Worm (Caenorhabditis elegans) whole organism, L4 larva: ENCODE measurements around the gene T19B10.5.

ENCODE experiments used
- D1046.2 ChIP-seq: fragments of 200-800 bp; sonication (Bioruptor generic); IDR thresholded peaks from 2 replicates; pipeline ENCODE4 v1.3.6; 2022; ENCODE audit warnings: missing genetic modification characterization, missing compliant biosample characterization
- F10B5.3 ChIP-seq: sonication (generic microtip); optimal IDR thresholded peaks from 2 replicates; lab custom pipeline; 2016; ENCODE audit warnings: mild to moderate bottlenecking, missing genetic modification characterization, missing compliant biosample characterization
- F26F4.8 ChIP-seq: fragments of 200-800 bp; sonication (Bioruptor generic); conservative IDR thresholded peaks from 2 replicates; pipeline ENCODE4 v1.3.6; 2022; ENCODE audit warnings: missing genetic modification characterization, missing compliant biosample characterization
- R02D3.7 ChIP-seq: fragments of 150-350 bp; sonication (generic microtip); optimal IDR thresholded peaks from 3 replicates; lab custom pipeline; 2014; ENCODE audit warnings: missing biosample characterization, missing genetic modification characterization
- T26A8.4 ChIP-seq: fragments of 200-800 bp; sonication (Bioruptor generic); IDR thresholded peaks from 2 replicates; pipeline ENCODE4 v1.3.6; 2022; ENCODE audit warnings: missing genetic modification characterization, missing compliant biosample characterization
- Y48G9A.11 ChIP-seq: fragments of 200-800 bp; sonication (Bioruptor generic); IDR thresholded peaks from 2 replicates; pipeline ENCODE4 v1.3.6; 2022; ENCODE audit warnings: missing genetic modification reagents, missing genetic modification characterization, missing compliant biosample characterization
- ZK546.5 ChIP-seq, 2 experiments: sonication (generic microtip); optimal IDR thresholded peaks; 2 replicates each; lab custom pipeline; 2017; ENCODE audit warnings: missing biosample characterization in 2 of 2, missing genetic modification characterization in 2 of 2
- aha-1 ChIP-seq: fragments of 150-350 bp; peaks from one replicate; lab custom pipeline; 2014; ENCODE audit warnings: missing biosample characterization, missing genetic modification characterization
- aly-2 ChIP-seq: sonication (generic microtip); optimal IDR thresholded peaks from 2 replicates; lab custom pipeline; 2018; ENCODE audit warnings: missing biosample characterization, missing genetic modification characterization
- ceh-62 ChIP-seq: sonication (generic microtip); optimal IDR thresholded peaks from 2 replicates; lab custom pipeline; 2017; ENCODE audit warnings: missing biosample characterization, missing genetic modification characterization
- ceh-82 ChIP-seq: sonication (generic microtip); optimal IDR thresholded peaks from 2 replicates; lab custom pipeline; 2017; ENCODE audit warnings: missing biosample characterization, missing genetic modification characterization
- ces-1 ChIP-seq: fragments of 150-350 bp; sonication (generic microtip); optimal IDR thresholded peaks from 4 replicates; lab custom pipeline; 2014; ENCODE audit warnings: missing biosample characterization, missing genetic modification reagents, missing genetic modification characterization
- daf-12 ChIP-seq: fragments of 150-350 bp; optimal IDR thresholded peaks from 2 replicates; lab custom pipeline; 2014; ENCODE audit warnings: missing biosample characterization, missing genetic modification reagents, missing genetic modification characterization
- dmd-6 ChIP-seq: fragments of 200-800 bp; sonication (Bioruptor generic); IDR thresholded peaks from 2 replicates; pipeline ENCODE4 v1.3.6; 2022; ENCODE audit warnings: missing genetic modification reagents, missing genetic modification characterization, missing compliant biosample characterization
- dmd-8 ChIP-seq: fragments of 200-800 bp; sonication (Bioruptor generic); IDR thresholded peaks from 2 replicates; pipeline ENCODE4 v1.3.6; 2022; ENCODE audit warnings: missing genetic modification characterization, missing compliant biosample characterization
- dmd-9 ChIP-seq: fragments of 200-800 bp; sonication (Bioruptor generic); IDR thresholded peaks from 2 replicates; pipeline ENCODE4 v1.3.6; 2022; ENCODE audit warnings: missing genetic modification reagents, missing genetic modification characterization, missing compliant biosample characterization
- duxl-1 ChIP-seq: sonication (generic microtip); optimal IDR thresholded peaks from 2 replicates; lab custom pipeline; 2016; ENCODE audit warnings: mild to moderate bottlenecking, missing genetic modification characterization, moderate library complexity, missing compliant biosample characterization; ENCODE audit not compliant: poor library complexity
- dve-1 ChIP-seq: sonication (generic microtip); optimal IDR thresholded peaks from 2 replicates; lab custom pipeline; 2017; ENCODE audit warnings: antibody characterized with exemption, mild to moderate bottlenecking, missing genetic modification characterization, missing compliant biosample characterization; ENCODE audit not compliant: insufficient read depth
- hlh-11 ChIP-seq: fragments of 200-800 bp; sonication (Bioruptor generic); optimal IDR thresholded peaks from 2 replicates; lab custom pipeline; 2018; ENCODE audit warnings: mild to moderate bottlenecking, missing genetic modification characterization, missing compliant biosample characterization
- hmg-1.1 ChIP-seq: fragments of 200-800 bp; sonication (Bioruptor generic); IDR thresholded peaks from 2 replicates; pipeline ENCODE4 v1.3.6; 2022; ENCODE audit warnings: missing genetic modification reagents, missing genetic modification characterization, missing compliant biosample characterization
- lin-1 ChIP-seq: fragments of 200-800 bp; sonication (Bioruptor generic); IDR thresholded peaks from 2 replicates; pipeline ENCODE4 v1.3.6; 2022; ENCODE audit warnings: missing genetic modification reagents, missing genetic modification characterization, missing compliant biosample characterization
- madf-5 ChIP-seq, 2 experiments: fragments of 200-800 bp; sonication (Bioruptor generic); IDR thresholded peaks; 2 replicates each; pipeline ENCODE4 v1.3.6; 2022; ENCODE audit warnings: missing compliant biosample characterization in 2 of 2, missing genetic modification characterization in 2 of 2
- nhr-102 ChIP-seq: sonication (generic microtip); optimal IDR thresholded peaks from 2 replicates; lab custom pipeline; 2016; ENCODE audit warnings: mild to moderate bottlenecking, missing genetic modification characterization, moderate library complexity, missing compliant biosample characterization
- nhr-11 ChIP-seq: fragments of 150-350 bp; optimal IDR thresholded peaks from 2 replicates; lab custom pipeline; 2014; ENCODE audit warnings: missing biosample characterization, missing genetic modification characterization
- nhr-41 ChIP-seq: fragments of 200-800 bp; sonication (Bioruptor generic); IDR thresholded peaks from 2 replicates; pipeline ENCODE4 v1.3.6; 2022; ENCODE audit warnings: missing genetic modification reagents, missing genetic modification characterization, missing compliant biosample characterization
- nhr-76 ChIP-seq: fragments of 150-350 bp; optimal IDR thresholded peaks from 2 replicates; lab custom pipeline; 2014; ENCODE audit warnings: missing biosample characterization, missing genetic modification characterization
- saeg-2 ChIP-seq: fragments of 200-800 bp; sonication (Bioruptor generic); IDR thresholded peaks from 2 replicates; pipeline ENCODE4 v1.3.6; 2022; ENCODE audit warnings: missing genetic modification reagents, missing genetic modification characterization, missing compliant biosample characterization
- snpc-1.2 ChIP-seq: fragments of 200-800 bp; sonication (Bioruptor generic); IDR thresholded peaks from 2 replicates; pipeline ENCODE4 v1.3.6; 2022; ENCODE audit warnings: missing genetic modification reagents, missing genetic modification characterization, missing compliant biosample characterization
- snpc-4 ChIP-seq: fragments of 150-350 bp; optimal IDR thresholded peaks from 2 replicates; lab custom pipeline; 2014; ENCODE audit warnings: missing biosample characterization, missing genetic modification characterization
- spr-1 ChIP-seq: sonication (generic microtip); optimal IDR thresholded peaks from 2 replicates; lab custom pipeline; 2016; ENCODE audit warnings: mild to moderate bottlenecking, missing genetic modification characterization, missing compliant biosample characterization
- spr-3 ChIP-seq: fragments of 200-800 bp; sonication (Bioruptor generic); optimal IDR thresholded peaks from 2 replicates; lab custom pipeline; 2018; ENCODE audit warnings: mild to moderate bottlenecking, missing genetic modification characterization, missing compliant biosample characterization
- tag-97 ChIP-seq: fragments of 200-800 bp; sonication (Bioruptor generic); IDR thresholded peaks from 2 replicates; pipeline ENCODE4 v1.3.6; 2022; ENCODE audit warnings: missing genetic modification characterization, missing compliant biosample characterization
- tra-1 ChIP-seq: fragments of 200-800 bp; sonication (Bioruptor generic); IDR thresholded peaks from 2 replicates; pipeline ENCODE4 v1.3.6; 2022; ENCODE audit warnings: missing genetic modification reagents, missing genetic modification characterization, missing compliant biosample characterization
- unc-62 ChIP-seq, 3 experiments: fragments of 150-350 bp in 1 of 3; sonication (generic microtip); optimal IDR thresholded peaks in 2 of 3; peaks in 1 of 3; 1 replicate in 1 of 3; 2 replicates in 2 of 3; lab custom pipeline; 2014 to 2017; ENCODE audit warnings: missing biosample characterization in 3 of 3, missing genetic modification characterization in 3 of 3, missing genetic modification reagents in 3 of 3, missing genotype in 1 of 3
- vab-7 ChIP-seq: fragments of 200-800 bp; sonication (Bioruptor generic); IDR thresholded peaks from 2 replicates; pipeline ENCODE4 v1.3.6; 2022; ENCODE audit warnings: missing genetic modification reagents, missing genetic modification characterization, missing compliant biosample characterization
- zag-1 ChIP-seq: fragments of 150-350 bp; optimal IDR thresholded peaks from 2 replicates; lab custom pipeline; 2014; ENCODE audit warnings: missing biosample characterization, missing genetic modification characterization
- zfp-2 ChIP-seq: sonication (generic microtip); optimal IDR thresholded peaks from 2 replicates; lab custom pipeline; 2016; ENCODE audit warnings: mild to moderate bottlenecking, missing genetic modification characterization, missing compliant biosample characterization
- zfp-3 ChIP-seq: fragments of 200-800 bp; sonication (Bioruptor generic); conservative IDR thresholded peaks from 2 replicates; pipeline ENCODE4 v1.3.6; 2022; ENCODE audit warnings: missing genetic modification reagents, missing genetic modification characterization, missing compliant biosample characterization

The T19B10.5 gene

DNA sequence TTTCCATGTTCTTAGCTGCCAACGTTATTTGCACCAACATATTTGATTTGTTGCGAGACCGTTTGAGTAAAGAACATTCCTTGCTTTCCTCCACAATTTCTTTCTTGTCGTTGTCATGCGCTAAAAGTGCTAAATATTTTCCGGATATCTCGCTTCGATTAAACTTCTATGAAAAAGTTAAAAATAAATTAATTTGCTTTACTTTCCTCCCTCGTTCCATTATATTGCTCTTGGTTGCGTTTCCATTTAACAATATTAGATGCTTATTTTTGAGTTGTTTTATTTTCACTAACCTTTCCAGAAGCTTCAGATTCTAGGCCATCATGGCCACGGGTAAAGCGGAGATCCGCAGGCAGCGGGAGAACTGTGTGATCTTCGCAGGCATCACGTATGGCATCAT is 7.1 kb downstream of the T19B10.5 start, which contains the start of gene pgap-1:
TSS of gene pgap-1 (plus strand) at position 301 of the 400 bp plus-strand sequence.
- TF ChIP-seq spr-1 (tag; lab: Kevin White, UChicago) (no peak), ces-1 (GFP tag; lab: Kevin White, UChicago) (no peak), dmd-9 (GFP tag; lab: Robert Waterston, UW) (no peak)

DNA sequence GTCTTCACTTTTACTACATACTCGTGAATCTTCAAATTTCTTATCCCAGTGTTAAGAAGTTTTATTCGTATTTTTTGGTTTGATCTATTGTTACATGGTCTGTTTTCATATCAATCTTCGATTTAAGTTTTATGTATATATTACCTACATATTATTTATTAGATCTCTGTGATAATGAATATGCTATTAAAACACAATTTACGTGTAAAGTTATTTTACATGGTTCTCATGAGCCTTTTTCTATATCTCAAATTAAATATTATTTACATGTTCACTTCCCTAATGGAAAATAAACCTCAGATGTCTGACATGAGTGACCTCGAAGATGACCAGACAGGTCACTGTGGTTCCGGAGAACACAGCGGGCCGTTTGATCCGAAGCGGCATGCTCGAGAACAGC is 10.1 kb downstream of the T19B10.5 start, which contains the start of gene mxl-1:
TSS of gene mxl-1 (plus strand) at position 301 of the 400 bp plus-strand sequence.
- TF ChIP-seq nhr-11 (tag; lab: Kevin White, UChicago) (no peak), Y48G9A.11 (no peak)
- TF ChIP-seq, all 104 proteins: peak for 0

ce11 chrV:11245029-11245428 is 10.6 kb downstream of the T19B10.5 start:
- TF ChIP-seq D1046.2 (GFP tag; lab: Robert Waterston, UW), result no peak
- TF ChIP-seq ceh-82, result no peak
- no peak for TF ChIP-seq snpc-1.2 (GFP tag; lab: Robert Waterston, UW)
- TF ChIP-seq snpc-4, result no peak
- peak in 1 of 2 experiments; percentile 93 for TF ChIP-seq unc-62 (GFP tag; optimal IDR thresholded peaks at IDR 0.05 in 1 of 2; lab: Kevin White, UChicago)
- no peak for TF ChIP-seq unc-62 (tag; optimal IDR thresholded peaks at IDR 0.05; lab: Kevin White, UChicago)
- TF ChIP-seq tra-1 (GFP tag; lab: Robert Waterston, UW), result no peak
- TF ChIP-seq, all 104 proteins: peak for 1

- TF ChIP-seq hmg-1.1 (GFP tag; lab: Robert Waterston, UW) (no peak), zag-1 (tag; lab: Kevin White, UChicago) (no peak), nhr-76 (no peak), unc-62 (GFP tag; optimal IDR thresholded peaks at IDR 0.05 in 1 of 2; lab: Kevin White, UChicago) (peak in 1 of 2 experiments; percentile 53), unc-62 (tag; optimal IDR thresholded peaks at IDR 0.05; lab: Kevin White, UChicago) (no peak), dmd-8 (no peak)
Measured at ce11 chrV:11247846-11248245, 13.4 kb downstream of the T19B10.5 start, which contains the start of gene mam-4. Gene mam-4 (plus strand): TSS chrV:11248146.

DNA sequence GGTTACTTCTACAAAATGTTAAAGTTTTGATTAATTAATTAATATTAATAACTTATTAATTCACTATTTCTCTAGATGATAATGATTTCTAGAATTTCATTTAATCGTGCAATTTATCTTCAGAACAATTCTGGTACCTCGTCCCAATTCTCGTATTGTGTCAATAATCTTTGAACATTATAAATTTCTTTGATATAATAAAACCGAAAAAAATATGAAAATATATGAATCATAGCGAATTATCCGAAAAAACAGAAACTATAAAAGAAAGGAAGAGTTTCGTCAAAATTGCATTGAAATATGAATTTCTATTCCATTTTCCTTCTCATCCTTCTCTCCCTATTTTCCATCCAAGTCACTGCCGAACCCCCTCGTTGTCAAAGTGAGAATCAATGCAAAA is 16.3 kb downstream of the T19B10.5 start, which contains the start of gene T19B10.12:
TSS of gene T19B10.12 (plus strand) at position 301 of the 400 bp plus-strand sequence.
- TF ChIP-seq aha-1 (tag; lab: Kevin White, UChicago) (peak; percentile 27), saeg-2 (GFP tag; lab: Robert Waterston, UW) (no peak)

DNA sequence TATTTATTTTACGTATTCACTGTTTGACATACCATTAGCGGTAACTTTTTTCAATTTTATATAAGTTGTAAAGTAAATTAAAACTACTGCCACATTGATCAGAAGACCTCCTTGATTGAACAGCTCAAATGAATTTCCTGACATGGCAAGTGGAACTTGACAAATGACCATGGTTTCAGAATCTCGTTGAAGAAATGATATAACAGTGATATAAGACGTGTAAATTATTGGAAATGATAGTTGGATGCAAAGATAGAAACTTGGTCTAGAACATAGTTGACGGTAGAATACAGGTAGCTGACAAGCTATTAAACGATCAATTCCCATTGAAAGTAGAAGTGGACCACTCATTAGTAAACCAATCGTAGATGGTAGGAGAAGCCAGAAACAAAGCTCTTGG is 17.3 kb downstream of the T19B10.5 start:
- no peak for TF ChIP-seq F10B5.3
- no peak for TF ChIP-seq dmd-6 (GFP tag; lab: Robert Waterston, UW)
- TF ChIP-seq tag-97 (GFP tag; lab: Robert Waterston, UW), result no peak
- TF ChIP-seq nhr-41 (GFP tag; lab: Robert Waterston, UW), result no peak
- TF ChIP-seq R02D3.7 (tag; lab: Kevin White, UChicago), result no peak
- peak in 1 of 2 experiments; percentile 95 for TF ChIP-seq unc-62 (GFP tag; optimal IDR thresholded peaks at IDR 0.05 in 1 of 2; lab: Kevin White, UChicago)
- TF ChIP-seq unc-62 (tag; optimal IDR thresholded peaks at IDR 0.05; lab: Kevin White, UChicago), result no peak
- TF ChIP-seq spr-3 (GFP tag; lab: Kevin White, UChicago), result no peak
- no peak for TF ChIP-seq ZK546.5 (tag; optimal IDR thresholded peaks at IDR 0.05; lab: Kevin White, UChicago)
- no peak for TF ChIP-seq aly-2 (tag; lab: Kevin White, UChicago)
- TF ChIP-seq, all 104 proteins: peak for 1

- no peak for TF ChIP-seq hlh-11
Measured at ce11 chrV:11252429-11252828, 18.0 kb downstream of the T19B10.5 start, which contains the start of gene srsx-33. Gene srsx-33 (minus strand): TSS chrV:11252529.

DNA sequence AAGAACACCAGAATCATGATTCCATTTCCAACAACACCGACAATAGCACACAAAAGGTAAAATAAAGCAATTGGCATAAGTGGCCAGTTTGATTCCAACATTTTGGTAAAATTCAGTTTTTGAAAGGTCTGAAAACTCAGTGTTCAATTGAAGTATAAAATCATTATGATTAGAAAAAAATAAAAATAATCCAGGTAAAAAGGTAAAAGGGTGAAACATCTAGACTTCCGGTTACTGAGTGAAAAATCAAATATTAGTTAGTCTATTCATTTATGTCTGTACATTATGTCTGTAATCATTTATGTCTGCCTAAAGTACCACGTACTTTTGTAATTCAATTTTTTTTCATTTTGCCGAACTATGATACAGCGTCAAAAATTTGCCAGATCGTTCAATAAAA is 20.5 kb downstream of the T19B10.5 start, which contains the start of gene srsx-31:
TSS of gene srsx-31 (minus strand) at position 101 of the 400 bp plus-strand sequence.
- no peak for TF ChIP-seq daf-12 (tag; lab: Kevin White, UChicago)
- TF ChIP-seq ceh-62 (tag; lab: Kevin White, UChicago), result no peak
- TF ChIP-seq nhr-76, result no peak
- no peak for TF ChIP-seq nhr-102
- no peak for TF ChIP-seq T26A8.4 (GFP tag; lab: Robert Waterston, UW)
- no peak for TF ChIP-seq spr-3 (GFP tag; lab: Kevin White, UChicago)
- no peak for TF ChIP-seq lin-1 (GFP tag; lab: Robert Waterston, UW)
- TF ChIP-seq zfp-2 (tag; lab: Kevin White, UChicago), result no peak
- no peak for TF ChIP-seq zfp-3
- TF ChIP-seq duxl-1, result no peak
- no peak for TF ChIP-seq vab-7 (GFP tag; lab: Robert Waterston, UW)
- TF ChIP-seq F26F4.8 (GFP tag; lab: Robert Waterston, UW), result no peak
- no peak for TF ChIP-seq dve-1 (tag; lab: Kevin White, UChicago)
- TF ChIP-seq madf-5 (GFP tag; IDR thresholded peaks at IDR 0.05; lab: Robert Waterston, UW), result no peak
